Fruit fly (Drosophila melanogaster): Measurements from ENCODE around the gene CG9624.

CG9624 gene

DNA sequence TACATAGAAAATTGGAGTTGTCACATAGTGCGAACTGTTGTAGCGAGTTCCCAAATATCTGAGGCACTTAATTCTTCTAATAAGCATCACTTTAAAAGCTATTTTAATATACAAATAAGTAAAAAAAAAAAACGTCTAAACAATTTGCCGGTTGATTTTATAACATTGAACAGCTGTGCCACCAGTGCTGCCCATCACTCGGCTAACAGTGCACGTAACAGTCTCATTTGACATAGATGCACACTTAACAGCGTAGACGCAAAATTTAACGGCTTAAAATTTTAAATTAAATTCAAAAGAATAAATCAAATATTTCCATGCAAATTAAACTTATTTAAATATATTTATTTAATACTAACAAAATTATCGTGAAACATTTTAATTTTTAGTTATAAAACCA is 30.9 kb upstream of the CG9624 start, which contains the start of gene MetRS-m (continued):
- TF ChIP-seq Dip2 (GFP tag; IDR thresholded peaks at IDR 0.05) (no peak), CG31224 (GFP tag; IDR thresholded peaks at IDR 0.05) (no peak), ase (GFP tag; IDR thresholded peaks at IDR 0.05) (no peak), Side (GFP tag; optimal IDR thresholded peaks at IDR 0.05) (no peak), E2f2 (GFP tag; IDR thresholded peaks at IDR 0.05) (peak; percentile 59; the same call in 1 of the 2 replicates), Meics (GFP tag; optimal IDR thresholded peaks at IDR 0.05) (no peak), Hmr (GFP tag; optimal IDR thresholded peaks at IDR 0.05) (no peak), sd (tag; optimal IDR thresholded peaks at IDR 0.05) (no peak), TFAM (GFP tag; optimal IDR thresholded peaks at IDR 0.05) (no peak), tap (tag; optimal IDR thresholded peaks at IDR 0.05) (no peak), CG10979 (tag; optimal IDR thresholded peaks at IDR 0.05) (no peak), Bdp1 (GFP tag; optimal IDR thresholded peaks at IDR 0.05) (no peak), CG4820 (GFP tag; optimal IDR thresholded peaks at IDR 0.05) (no peak), jigr1 (GFP tag; IDR thresholded peaks at IDR 0.05) (no peak), CG17186 (GFP tag; optimal IDR thresholded peaks at IDR 0.05) (peak; percentile 37), emc (GFP tag; optimal IDR thresholded peaks at IDR 0.05) (no peak), Dp (GFP tag; optimal IDR thresholded peaks at IDR 0.05) (peak; percentile 54)

DNA sequence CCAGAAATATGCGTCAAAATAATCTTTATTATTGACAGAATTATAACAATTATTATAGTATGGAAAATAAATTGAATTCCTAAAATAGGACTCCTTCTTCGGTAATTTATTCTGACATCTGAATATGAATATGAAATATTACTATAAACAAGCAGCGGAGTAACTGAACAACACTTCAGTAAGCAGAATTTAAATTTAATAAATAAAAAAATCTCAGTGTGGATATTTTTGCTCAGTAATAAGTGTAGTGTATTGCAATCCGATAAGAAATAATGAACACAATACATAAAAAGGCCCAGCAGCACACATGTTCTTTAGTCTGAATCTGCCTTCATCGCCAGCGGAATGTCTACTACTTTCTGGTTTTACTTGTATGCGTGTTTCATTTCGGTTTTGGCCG is 26.9 kb upstream of the CG9624 start, which contains the start of gene CG43179:
Gene CG43179, plus strand, starts transcription at position 301 of the 400 bp plus-strand sequence.
- TF ChIP-seq CG15601 (tag; optimal IDR thresholded peaks at IDR 0.05) (no peak), CG16813 (GFP tag; IDR thresholded peaks at IDR 0.05; ENCODE audit: partially characterized antibody) (no peak), Bgb (GFP tag; IDR thresholded peaks at IDR 0.05; ENCODE audit: partially characterized antibody) (no peak), CG12236 (GFP tag; optimal IDR thresholded peaks at IDR 0.05) (no peak), CG3281 (GFP tag; optimal IDR thresholded peaks at IDR 0.05) (no peak), HLH3B (GFP tag; IDR thresholded peaks at IDR 0.05) (no peak), usp (GFP tag; optimal IDR thresholded peaks at IDR 0.05) (no peak), PHDP (tag; optimal IDR thresholded peaks at IDR 0.05) (no peak), Stat92E (GFP tag; optimal IDR thresholded peaks at IDR 0.05) (no peak), br (optimal IDR thresholded peaks at IDR 0.05) (no peak), Dp (GFP tag; optimal IDR thresholded peaks at IDR 0.05) (no peak), sens (GFP tag) (no peak), CHES-1-like (GFP tag; optimal IDR thresholded peaks at IDR 0.05) (no peak), CG14710 (tag; optimal IDR thresholded peaks at IDR 0.05) (no peak), Hr3 (GFP tag; optimal IDR thresholded peaks at IDR 0.05) (no peak)

DNA sequence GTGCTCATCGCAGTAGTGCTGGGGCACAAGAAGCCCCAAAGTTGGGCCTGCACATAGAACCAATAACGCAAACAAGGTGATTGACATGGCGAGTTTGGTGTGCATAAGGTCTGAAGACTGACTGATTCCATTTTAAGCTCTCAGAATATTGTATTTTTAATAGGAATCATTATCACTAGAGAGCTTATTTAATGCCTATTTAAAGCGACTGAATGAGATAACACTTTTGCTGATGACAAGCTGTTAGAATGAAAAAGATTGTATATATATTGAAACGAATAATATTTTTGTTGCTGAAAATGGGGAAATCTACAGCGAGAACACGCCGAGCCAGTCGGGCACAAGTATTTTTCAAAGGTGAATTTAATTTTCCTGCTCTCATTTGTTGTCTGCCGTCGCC is 16.4 kb upstream of the CG9624 start, which contains the start of gene CG9616:
Gene CG9616, minus strand, starts transcription at position 101 of the 400 bp plus-strand sequence.
- TF ChIP-seq Fer3 (tag; optimal IDR thresholded peaks at IDR 0.05) (no peak), CTCF (GFP tag; optimal IDR thresholded peaks at IDR 0.05) (no peak), Ets65A (GFP tag) (peak; percentile 68), Lpt (GFP tag; optimal IDR thresholded peaks at IDR 0.05) (no peak)

DNA sequence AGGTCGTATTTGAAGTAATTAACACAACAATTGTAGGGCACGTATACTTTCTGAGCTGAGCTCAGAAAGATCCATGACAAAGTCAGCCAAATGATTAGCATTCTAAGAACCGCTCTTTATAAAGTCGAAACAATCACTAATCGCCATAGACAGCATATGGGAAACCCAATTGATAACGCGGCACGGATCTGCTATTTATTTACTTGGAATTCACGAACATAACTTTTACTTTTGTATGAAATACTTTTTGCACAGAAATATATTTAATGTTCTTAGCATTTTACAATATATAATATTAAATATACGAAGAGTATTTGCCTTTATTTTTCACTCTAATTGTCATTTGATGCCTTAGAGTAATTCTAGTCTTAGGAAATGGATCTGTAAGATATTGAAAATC is 15.6 kb upstream of the CG9624 start, which contains the start of gene CG43291:
Gene CG43291, minus strand, starts transcription at position 101 of the 400 bp plus-strand sequence.
- TF ChIP-seq unpg (GFP tag; optimal IDR thresholded peaks at IDR 0.05): no peak
- no peak for TF ChIP-seq CG31441 (GFP tag; IDR thresholded peaks at IDR 0.05)
- TF ChIP-seq CG1529 (GFP tag; optimal IDR thresholded peaks at IDR 0.05): no peak
- TF ChIP-seq da (GFP tag; optimal IDR thresholded peaks at IDR 0.05): no peak
- TF ChIP-seq sr (GFP tag; IDR thresholded peaks at IDR 0.05): no peak
- no peak for TF ChIP-seq dimm (GFP tag; IDR thresholded peaks at IDR 0.05)
- no peak for TF ChIP-seq ems (GFP tag; optimal IDR thresholded peaks at IDR 0.05)
- TF ChIP-seq CG10366 (GFP tag; IDR thresholded peaks at IDR 0.05): no peak
- no peak for TF ChIP-seq Ada2b (GFP tag; IDR thresholded peaks at IDR 0.05)
- TF ChIP-seq wek (GFP tag; optimal IDR thresholded peaks at IDR 0.05): no peak
- no peak for TF ChIP-seq Opbp (GFP tag; IDR thresholded peaks at IDR 0.05; ENCODE audit: partially characterized antibody)
- TF ChIP-seq CG13775 (GFP tag; optimal IDR thresholded peaks at IDR 0.05): no peak
- TF ChIP-seq Hr3 (GFP tag; optimal IDR thresholded peaks at IDR 0.05): no peak
- TF ChIP-seq CG2120 (GFP tag; optimal IDR thresholded peaks at IDR 0.05): no peak
- TF ChIP-seq CG15073 (GFP tag; optimal IDR thresholded peaks at IDR 0.05): no peak
- TF ChIP-seq pnt (GFP tag; optimal IDR thresholded peaks at IDR 0.05): no peak

Data from whole organism, embryonic.